Worm (Caenorhabditis elegans) whole organism, young adult: Measurements from ENCODE around the gene pccb-1.

Experiments used
- C06A6.2 ChIP-seq: fragments of 200-800 bp; sonication (Bioruptor generic); conservative IDR thresholded peaks from 2 replicates; pipeline ENCODE4 v1.3.6; 2022; ENCODE audit warnings: missing genetic modification characterization, missing compliant biosample characterization
- D2030.7 ChIP-seq: fragments of 200-800 bp; sonication (Bioruptor generic); IDR thresholded peaks from 2 replicates; pipeline ENCODE4 v1.3.6; 2022; ENCODE audit warnings: missing genetic modification reagents, missing genetic modification characterization, missing compliant biosample characterization
- F22D6.2 ChIP-seq: sonication (generic microtip); optimal IDR thresholded peaks from 2 replicates; lab custom pipeline; 2016; ENCODE audit warnings: mild to moderate bottlenecking, missing genetic modification characterization, missing compliant biosample characterization
- F23B12.7 ChIP-seq: sonication (generic microtip); optimal IDR thresholded peaks from 2 replicates; lab custom pipeline; 2017; ENCODE audit warnings: missing genetic modification characterization, mild to moderate bottlenecking, missing compliant biosample characterization, antibody characterized with exemption, moderate library complexity; ENCODE audit not compliant: insufficient read depth
- F33H1.4 ChIP-seq: fragments of 200-800 bp; sonication (Bioruptor generic); IDR thresholded peaks from 2 replicates; pipeline ENCODE4 v1.3.6; 2022; ENCODE audit warnings: missing genetic modification reagents, missing genetic modification characterization, missing compliant biosample characterization
- F39B2.1 ChIP-seq: fragments of 200-800 bp; sonication (Bioruptor generic); IDR thresholded peaks from 2 replicates; pipeline ENCODE4 v1.3.6; 2022; ENCODE audit warnings: missing genetic modification reagents, missing genetic modification characterization, missing compliant biosample characterization
- K11D2.4 ChIP-seq: fragments of 200-800 bp; sonication (Bioruptor generic); IDR thresholded peaks from 2 replicates; pipeline ENCODE4 v1.3.6; 2022; ENCODE audit warnings: missing genetic modification reagents, missing genetic modification characterization, missing compliant biosample characterization
- K12H6.12 ChIP-seq: fragments of 200-800 bp; sonication (Bioruptor generic); optimal IDR thresholded peaks from 2 replicates; lab custom pipeline; 2018; ENCODE audit warnings: mild to moderate bottlenecking, missing genetic modification characterization, missing compliant biosample characterization
- T26A5.8 ChIP-seq: sonication (generic microtip); optimal IDR thresholded peaks from 2 replicates; lab custom pipeline; 2016; ENCODE audit warnings: missing genetic modification characterization, missing compliant biosample characterization
- Y56A3A.18 ChIP-seq: fragments of 200-800 bp; sonication (Bioruptor generic); IDR thresholded peaks from 2 replicates; pipeline ENCODE4 v1.3.6; 2022; ENCODE audit warnings: missing genetic modification reagents, missing genetic modification characterization, missing compliant biosample characterization
- ZK185.1 ChIP-seq: sonication (generic microtip); optimal IDR thresholded peaks from 2 replicates; lab custom pipeline; 2016; ENCODE audit warnings: mild to moderate bottlenecking, missing genetic modification characterization, missing compliant biosample characterization; ENCODE audit not compliant: poor library complexity, severe bottlenecking
- aptf-2 ChIP-seq: fragments of 200-800 bp; sonication (Bioruptor generic); conservative IDR thresholded peaks from 2 replicates; pipeline ENCODE4 v1.3.6; 2022; ENCODE audit warnings: missing genetic modification reagents, missing genetic modification characterization, missing compliant biosample characterization
- atf-7 ChIP-seq: sonication (generic microtip); optimal IDR thresholded peaks from 2 replicates; lab custom pipeline; 2017; ENCODE audit warnings: mild to moderate bottlenecking, missing genetic modification characterization, missing compliant biosample characterization
- attf-5 ChIP-seq: fragments of 200-800 bp; sonication (Bioruptor generic); optimal IDR thresholded peaks from 2 replicates; lab custom pipeline; 2018; ENCODE audit warnings: mild to moderate bottlenecking, missing genetic modification characterization, missing compliant biosample characterization
- attf-6 ChIP-seq: fragments of 200-800 bp; sonication (Bioruptor generic); IDR thresholded peaks from 2 replicates; pipeline ENCODE4 v1.3.6; 2022; ENCODE audit warnings: missing genetic modification reagents, missing genetic modification characterization, missing compliant biosample characterization
- cebp-1 ChIP-seq, 2 experiments: fragments of 200-800 bp in 1 of 2; sonication (Bioruptor generic) in 1 of 2; sonication (generic microtip) in 1 of 2; IDR thresholded peaks in 1 of 2; optimal IDR thresholded peaks in 1 of 2; 2 replicates each; pipeline versions ENCODE4 v1.3.6 to Lab custom; 2017 to 2022; ENCODE audit warnings: missing compliant biosample characterization in 2 of 2, missing genetic modification characterization in 2 of 2, mild to moderate bottlenecking in 1 of 2, missing genetic modification reagents in 1 of 2, moderate library complexity in 1 of 2
- ceh-100 ChIP-seq: fragments of 200-800 bp; sonication (Bioruptor generic); IDR thresholded peaks from 2 replicates; pipeline ENCODE4 v1.3.6; 2022; ENCODE audit warnings: missing genetic modification reagents, missing genetic modification characterization, missing compliant biosample characterization
- dpl-1 ChIP-seq: fragments of 150-350 bp; optimal IDR thresholded peaks from 2 replicates; lab custom pipeline; 2014; ENCODE audit warnings: missing biosample characterization, missing genetic modification reagents, missing genetic modification characterization
- ekl-4 ChIP-seq: fragments of 200-800 bp; sonication (Bioruptor generic); IDR thresholded peaks from 2 replicates; pipeline ENCODE4 v1.3.6; 2022; ENCODE audit warnings: missing genetic modification reagents, missing genetic modification characterization, missing compliant biosample characterization
- gei-17 ChIP-seq: fragments of 200-800 bp; sonication (Bioruptor generic); optimal IDR thresholded peaks from 2 replicates; lab custom pipeline; 2018; ENCODE audit warnings: mild to moderate bottlenecking, missing genetic modification characterization, missing compliant biosample characterization
- him-1 ChIP-seq: sonication (generic microtip); optimal IDR thresholded peaks from 2 replicates; lab custom pipeline; 2016; ENCODE audit warnings: missing genotype, missing genetic modification reagents, missing genetic modification characterization, missing compliant biosample characterization
- hlh-12 ChIP-seq: sonication (generic microtip); optimal IDR thresholded peaks from 2 replicates; lab custom pipeline; 2016; ENCODE audit warnings: missing genetic modification characterization, missing compliant biosample characterization
- hmg-20 ChIP-seq: fragments of 200-800 bp; sonication (Bioruptor generic); IDR thresholded peaks from 2 replicates; pipeline ENCODE4 v1.3.6; 2022; ENCODE audit warnings: missing genetic modification reagents, missing genetic modification characterization, missing compliant biosample characterization
- hrde-1 ChIP-seq: sonication (generic microtip); optimal IDR thresholded peaks from 2 replicates; lab custom pipeline; 2016; ENCODE audit warnings: missing genetic modification characterization, mild to moderate bottlenecking, missing compliant biosample characterization, moderate library complexity, missing genotype, missing genetic modification reagents, borderline replicate concordance
- hsf-1 ChIP-seq: fragments of 200-800 bp; sonication (Bioruptor generic); IDR thresholded peaks from 2 replicates; pipeline ENCODE4 v1.3.6; 2022; ENCODE audit warnings: missing genetic modification reagents, missing genetic modification characterization, missing compliant biosample characterization
- lin-26 ChIP-seq: fragments of 200-800 bp; sonication (Bioruptor generic); IDR thresholded peaks from 2 replicates; pipeline ENCODE4 v1.3.6; 2022; ENCODE audit warnings: missing genetic modification reagents, missing genetic modification characterization, missing compliant biosample characterization
- lir-1 ChIP-seq: fragments of 200-800 bp; sonication (Bioruptor generic); conservative IDR thresholded peaks from 2 replicates; pipeline ENCODE4 v1.3.6; 2022; ENCODE audit warnings: missing genetic modification reagents, missing genetic modification characterization, missing compliant biosample characterization
- madf-3 ChIP-seq: fragments of 200-800 bp; sonication (Bioruptor generic); IDR thresholded peaks from 2 replicates; pipeline ENCODE4 v1.3.6; 2022; ENCODE audit warnings: missing genetic modification reagents, missing genetic modification characterization, missing compliant biosample characterization
- mcd-1 ChIP-seq: fragments of 200-800 bp; sonication (Bioruptor generic); IDR thresholded peaks from 2 replicates; pipeline ENCODE4 v1.3.6; 2022; ENCODE audit warnings: missing genetic modification reagents, missing genetic modification characterization, missing compliant biosample characterization
- mes-4 ChIP-seq: sonication (generic microtip); optimal IDR thresholded peaks from 2 replicates; lab custom pipeline; 2016; ENCODE audit warnings: missing genotype, missing genetic modification characterization, missing compliant biosample characterization
- mxl-1 ChIP-seq: sonication (generic microtip); optimal IDR thresholded peaks from 2 replicates; lab custom pipeline; 2016; ENCODE audit warnings: missing genetic modification characterization, missing compliant biosample characterization
- nfyb-1 ChIP-seq: fragments of 200-800 bp; sonication (Bioruptor generic); IDR thresholded peaks from 2 replicates; pipeline ENCODE4 v1.3.6; 2022; ENCODE audit warnings: missing genetic modification reagents, missing genetic modification characterization, missing compliant biosample characterization
- nhr-120 ChIP-seq: fragments of 200-800 bp; sonication (Bioruptor generic); IDR thresholded peaks from 2 replicates; pipeline ENCODE4 v1.3.6; 2022; ENCODE audit warnings: missing genetic modification characterization, missing compliant biosample characterization
- nhr-27 ChIP-seq: fragments of 200-800 bp; sonication (Bioruptor generic); optimal IDR thresholded peaks from 2 replicates; lab custom pipeline; 2018; ENCODE audit warnings: mild to moderate bottlenecking, missing genetic modification characterization, moderate library complexity, missing compliant biosample characterization
- pha-4 ChIP-seq: fragments of 150-350 bp; sonication (generic microtip); optimal IDR thresholded peaks from 2 replicates; lab custom pipeline; 2014; ENCODE audit warnings: missing biosample characterization, missing genetic modification reagents, missing genetic modification characterization
- rec-8 ChIP-seq, 2 experiments: sonication (generic microtip); optimal IDR thresholded peaks; 2 replicates each; lab custom pipeline; 2016; ENCODE audit warnings: mild to moderate bottlenecking in 2 of 2, missing genetic modification characterization in 2 of 2, missing genetic modification reagents in 2 of 2, missing genotype in 2 of 2, missing biosample characterization in 1 of 2, missing compliant biosample characterization in 1 of 2, moderate library complexity in 1 of 2
- snpc-1.1 ChIP-seq: sonication (generic microtip); optimal IDR thresholded peaks from 2 replicates; lab custom pipeline; 2017; ENCODE audit warnings: missing genetic modification characterization, mild to moderate bottlenecking, missing compliant biosample characterization, antibody characterized with exemption, moderate library complexity, missing genotype, missing genetic modification reagents; ENCODE audit not compliant: insufficient read depth
- snpc-1.3 ChIP-seq: sonication (generic microtip); optimal IDR thresholded peaks from 2 replicates; lab custom pipeline; 2017; ENCODE audit warnings: missing genetic modification characterization, mild to moderate bottlenecking, missing compliant biosample characterization, antibody characterized with exemption, moderate library complexity, missing genotype, missing genetic modification reagents; ENCODE audit not compliant: insufficient read depth
- snpc-3.4 ChIP-seq: sonication (generic microtip); optimal IDR thresholded peaks from 2 replicates; lab custom pipeline; 2017; ENCODE audit warnings: missing genetic modification characterization, mild to moderate bottlenecking, missing compliant biosample characterization, antibody characterized with exemption, moderate library complexity, missing genotype, missing genetic modification reagents
- snpc-4 ChIP-seq, 5 experiments: fragments of 150-350 bp in 1 of 5; sonication (generic microtip) in 4 of 5; optimal IDR thresholded peaks; 2 replicates each; lab custom pipeline; 2014 to 2018; ENCODE audit warnings: missing genetic modification characterization in 5 of 5, missing biosample characterization in 3 of 5, antibody characterized with exemption in 2 of 5, mild to moderate bottlenecking in 2 of 5, missing compliant biosample characterization in 2 of 5, missing genotype in 2 of 5, moderate library complexity in 2 of 5, missing genetic modification reagents in 1 of 5
- somi-1 ChIP-seq: fragments of 200-800 bp; sonication (Bioruptor generic); optimal IDR thresholded peaks from 2 replicates; lab custom pipeline; 2018; ENCODE audit warnings: mild to moderate bottlenecking, missing genetic modification characterization, missing compliant biosample characterization
- tbp1 ChIP-seq: fragments of 200-800 bp; sonication (Bioruptor generic); optimal IDR thresholded peaks from 2 replicates; lab custom pipeline; 2018; ENCODE audit warnings: mild to moderate bottlenecking, missing genetic modification characterization, missing compliant biosample characterization
- zfh-2 ChIP-seq: fragments of 200-800 bp; sonication (Bioruptor generic); conservative IDR thresholded peaks from 2 replicates; pipeline ENCODE4 v1.3.6; 2022; ENCODE audit warnings: missing genetic modification reagents, missing genetic modification characterization, missing compliant biosample characterization
- ztf-18 ChIP-seq: sonication (generic microtip); optimal IDR thresholded peaks from 2 replicates; lab custom pipeline; 2016; ENCODE audit warnings: missing genotype, mild to moderate bottlenecking, missing genetic modification characterization, missing compliant biosample characterization
- ztf-22 ChIP-seq: fragments of 200-800 bp; sonication (Bioruptor generic); optimal IDR thresholded peaks from 2 replicates; lab custom pipeline; 2018; ENCODE audit warnings: mild to moderate bottlenecking, missing genetic modification characterization, moderate library complexity, missing compliant biosample characterization
- ztf-25 ChIP-seq: fragments of 200-800 bp; sonication (Bioruptor generic); IDR thresholded peaks from 2 replicates; pipeline ENCODE4 v1.3.6; 2022; ENCODE audit warnings: missing genetic modification reagents, missing genetic modification characterization, missing compliant biosample characterization

The pccb-1 gene

ce11 chrX:3099832-3100231, 10.5 kb downstream of the pccb-1 start, which contains the start of gene sec-3 (continued):
- TF ChIP-seq lir-1 (peak; percentile 22; the same call in 1 of the 2 replicates), madf-3 (no peak), somi-1 (GFP tag; lab: Kevin White, UChicago) (peak; percentile 35), nhr-120 (GFP tag; lab: Robert Waterston, UW) (no peak), zfh-2 (GFP tag; lab: Robert Waterston, UW) (0 out of 2 replicates have a peak, but pooled peaks have one; percentile 34), K12H6.12 (tag; lab: Kevin White, UChicago) (peak; percentile 79), ztf-22 (GFP tag; lab: Kevin White, UChicago) (peak; percentile 3), D2030.7 (no peak), attf-6 (GFP tag; lab: Robert Waterston, UW) (no peak), F22D6.2 (tag; lab: Kevin White, UChicago) (peak; percentile 42), F39B2.1 (GFP tag; lab: Robert Waterston, UW) (no peak), pha-4 (tag; lab: Kevin White, UChicago) (peak; percentile 69), hmg-20 (GFP tag; lab: Robert Waterston, UW) (peak; percentile 55; the same call in 1 of the 2 replicates), mxl-1 (tag; lab: Kevin White, UChicago) (no peak), mcd-1 (peak; percentile 82), K11D2.4 (GFP tag; lab: Robert Waterston, UW) (peak; percentile 77; the same call in 1 of the 2 replicates), hsf-1 (GFP tag; lab: Robert Waterston, UW) (no peak), snpc-4 (GFP tag; optimal IDR thresholded peaks at IDR 0.05; lab: Kevin White, UChicago) (no peak), snpc-4 (tag; optimal IDR thresholded peaks at IDR 0.05; lab: Kevin White, UChicago) (peak in 3 of 4 experiments; percentile 47 to 72 (median 65)), F23B12.7 (tag; lab: Kevin White, UChicago) (peak; percentile 76), ztf-18 (tag; lab: Kevin White, UChicago) (peak; percentile 98), aptf-2 (GFP tag; lab: Robert Waterston, UW) (no peak), snpc-1.3 (tag; lab: Kevin White, UChicago) (no peak), mes-4 (tag; lab: Kevin White, UChicago) (no peak), ztf-25 (GFP tag; lab: Robert Waterston, UW) (no peak), gei-17 (GFP tag; lab: Kevin White, UChicago) (peak; percentile 51), ekl-4 (GFP tag; lab: Robert Waterston, UW) (no peak), dpl-1 (GFP tag; lab: Kevin White, UChicago) (peak; percentile 14), rec-8 (tag; optimal IDR thresholded peaks at IDR 0.05; lab: Kevin White, UChicago) (no peak), atf-7 (tag; lab: Kevin White, UChicago) (no peak), nhr-27 (tag; lab: Kevin White, UChicago) (no peak), ZK185.1 (tag; lab: Kevin White, UChicago) (peak; percentile 74), snpc-1.1 (no peak), F33H1.4 (GFP tag; lab: Robert Waterston, UW) (no peak), him-1 (no peak), hlh-12 (tag; lab: Kevin White, UChicago) (no peak), snpc-3.4 (tag; lab: Kevin White, UChicago) (peak; percentile 9), T26A5.8 (tag; lab: Kevin White, UChicago) (no peak), hrde-1 (tag; lab: Kevin White, UChicago) (no peak), ceh-100 (GFP tag; lab: Robert Waterston, UW) (peak; percentile 68), cebp-1 (GFP tag; IDR thresholded peaks at IDR 0.05; lab: Robert Waterston, UW) (no peak), cebp-1 (tag; optimal IDR thresholded peaks at IDR 0.05; lab: Kevin White, UChicago) (peak; percentile 83), tbp1 (GFP tag; lab: Kevin White, UChicago) (peak; percentile 52), C06A6.2 (GFP tag; lab: Robert Waterston, UW) (peak; percentile 28; the same call in 1 of the 2 replicates), Y56A3A.18 (no peak), attf-5 (peak; percentile 84), lin-26 (peak; percentile 23; the same call in 1 of the 2 replicates), nfyb-1 (peak; percentile 59; the same call in 1 of the 2 replicates)
